Worm (Caenorhabditis elegans) whole organism, L1 larva: ENCODE measurements around the gene F22F4.4.

Experiments used
- C34B4.2 ChIP-seq: sonication (generic microtip); optimal IDR thresholded peaks from 2 replicates; lab custom pipeline; 2017; ENCODE audit warnings: mild to moderate bottlenecking, missing genetic modification characterization, missing compliant biosample characterization
- Y116A8C.19 ChIP-seq: sonication (generic microtip); optimal IDR thresholded peaks from 2 replicates; lab custom pipeline; 2016; ENCODE audit warnings: missing compliant biosample characterization, missing genetic modification characterization, borderline replicate concordance
- alr-1 ChIP-seq: fragments of 200-800 bp; sonication (Bioruptor generic); optimal IDR thresholded peaks from 2 replicates; lab custom pipeline; 2018; ENCODE audit warnings: borderline replicate concordance, mild to moderate bottlenecking, missing genetic modification characterization, missing compliant biosample characterization
- ama-1 ChIP-seq: fragments of 150-350 bp; optimal IDR thresholded peaks from 2 replicates; lab custom pipeline; 2014
- blmp-1 ChIP-seq: fragments of 150-350 bp; optimal IDR thresholded peaks from 2 replicates; lab custom pipeline; 2014; ENCODE audit warnings: missing biosample characterization, missing genetic modification characterization
- ceh-8 ChIP-seq: fragments of 200-800 bp; sonication (Bioruptor generic); optimal IDR thresholded peaks from 2 replicates; lab custom pipeline; 2018; ENCODE audit warnings: mild to moderate bottlenecking, missing genetic modification characterization, moderate library complexity, missing compliant biosample characterization
- ceh-88 ChIP-seq: fragments of 200-800 bp; sonication (Bioruptor generic); IDR thresholded peaks from 2 replicates; pipeline ENCODE4 v1.3.6; 2022; ENCODE audit warnings: missing genetic modification characterization, missing compliant biosample characterization
- ces-1 ChIP-seq: fragments of 150-350 bp; optimal IDR thresholded peaks from 2 replicates; lab custom pipeline; 2014; ENCODE audit warnings: missing biosample characterization, missing genetic modification reagents, missing genetic modification characterization
- dsc-1 ChIP-seq: sonication (generic microtip); optimal IDR thresholded peaks from 2 replicates; lab custom pipeline; 2016; ENCODE audit warnings: mild to moderate bottlenecking, missing genetic modification characterization, missing compliant biosample characterization
- efl-1 ChIP-seq, 4 experiments: fragments of 150-350 bp; optimal IDR thresholded peaks in 3 of 4; peaks in 1 of 4; 1 replicate in 1 of 4; 2 replicates in 3 of 4; lab custom pipeline; 2014; ENCODE audit warnings: missing biosample characterization in 2 of 4, missing genetic modification characterization in 2 of 4, missing genetic modification reagents in 2 of 4
- elt-2 ChIP-seq: sonication (generic microtip); optimal IDR thresholded peaks from 2 replicates; lab custom pipeline; 2016; ENCODE audit warnings: missing genetic modification characterization, mild to moderate bottlenecking, inconsistent platforms, missing compliant biosample characterization, missing genetic modification reagents
- elt-3 ChIP-seq, 6 experiments: fragments of 150-350 bp in 1 of 6; sonication (generic microtip); optimal IDR thresholded peaks; 2 replicates each; lab custom pipeline; 2017 to 2018; ENCODE audit warnings: missing biosample characterization in 6 of 6, missing genetic modification characterization in 6 of 6, inconsistent platforms in 1 of 6
- ets-5 ChIP-seq: fragments of 200-800 bp; sonication (Bioruptor generic); IDR thresholded peaks from 2 replicates; pipeline ENCODE4 v1.3.6; 2022; ENCODE audit warnings: missing genetic modification characterization, missing compliant biosample characterization
- fkh-4 ChIP-seq: sonication (generic microtip); optimal IDR thresholded peaks from 2 replicates; lab custom pipeline; 2016; ENCODE audit warnings: missing compliant biosample characterization, missing genetic modification characterization, borderline replicate concordance
- fkh-8 ChIP-seq: sonication (generic microtip); optimal IDR thresholded peaks from 2 replicates; lab custom pipeline; 2016; ENCODE audit warnings: mild to moderate bottlenecking, missing genetic modification characterization, missing compliant biosample characterization
- fos-1 ChIP-seq: fragments of 150-350 bp; optimal IDR thresholded peaks from 2 replicates; lab custom pipeline; 2014; ENCODE audit warnings: missing biosample characterization, missing genetic modification characterization
- grh-1 ChIP-seq: fragments of 200-800 bp; sonication (Bioruptor generic); IDR thresholded peaks from 2 replicates; pipeline ENCODE4 v1.3.6; 2022; ENCODE audit warnings: missing genetic modification reagents, missing genetic modification characterization, missing compliant biosample characterization
- hlh-17 ChIP-seq: fragments of 200-800 bp; sonication (Bioruptor generic); optimal IDR thresholded peaks from 2 replicates; lab custom pipeline; 2018; ENCODE audit warnings: missing genetic modification characterization, mild to moderate bottlenecking, missing compliant biosample characterization, moderate library complexity, borderline replicate concordance
- hpl-2 ChIP-seq: fragments of 150-350 bp; optimal IDR thresholded peaks from 2 replicates; lab custom pipeline; 2014; ENCODE audit warnings: missing biosample characterization, missing genetic modification reagents, missing genetic modification characterization
- lin-14 ChIP-seq: fragments of 200-800 bp; sonication (Bioruptor generic); optimal IDR thresholded peaks from 2 replicates; lab custom pipeline; 2018; ENCODE audit warnings: mild to moderate bottlenecking, missing genetic modification characterization, moderate library complexity, missing compliant biosample characterization
- lin-35 ChIP-seq, 2 experiments: fragments of 150-350 bp; optimal IDR thresholded peaks; 2 replicates each; lab custom pipeline; 2014; ENCODE audit warnings: missing biosample characterization in 2 of 2, missing genetic modification characterization in 2 of 2, missing genetic modification reagents in 2 of 2
- mdl-1 ChIP-seq, 2 experiments: fragments of 150-350 bp; optimal IDR thresholded peaks; 2 replicates each; lab custom pipeline; 2014 to 2017; ENCODE audit warnings: missing biosample characterization in 2 of 2, missing genetic modification characterization in 2 of 2, inconsistent platforms in 1 of 2
- mef-2 ChIP-seq: fragments of 150-350 bp; optimal IDR thresholded peaks from 2 replicates; lab custom pipeline; 2014; ENCODE audit warnings: missing biosample characterization, missing genetic modification characterization
- mep-1 ChIP-seq: fragments of 150-350 bp; optimal IDR thresholded peaks from 2 replicates; lab custom pipeline; 2014; ENCODE audit warnings: missing biosample characterization, missing genetic modification characterization
- nhr-11 ChIP-seq: fragments of 150-350 bp; optimal IDR thresholded peaks from 2 replicates; lab custom pipeline; 2014; ENCODE audit warnings: missing biosample characterization, missing genetic modification characterization
- nhr-20 ChIP-seq: sonication (generic microtip); optimal IDR thresholded peaks from 2 replicates; lab custom pipeline; 2016; ENCODE audit warnings: mild to moderate bottlenecking, missing genetic modification characterization, missing compliant biosample characterization
- nhr-47 ChIP-seq: sonication (generic microtip); optimal IDR thresholded peaks from 2 replicates; lab custom pipeline; 2016; ENCODE audit warnings: mild to moderate bottlenecking, missing genetic modification characterization, moderate library complexity, missing compliant biosample characterization
- nhr-71 ChIP-seq: sonication (generic microtip); optimal IDR thresholded peaks from 2 replicates; lab custom pipeline; 2016; ENCODE audit warnings: mild to moderate bottlenecking, missing genetic modification characterization, moderate library complexity, missing compliant biosample characterization
- nhr-77 ChIP-seq: fragments of 150-350 bp; optimal IDR thresholded peaks from 2 replicates; lab custom pipeline; 2014; ENCODE audit warnings: missing biosample characterization, missing genetic modification characterization
- nhr-84 ChIP-seq: sonication (generic microtip); optimal IDR thresholded peaks from 2 replicates; lab custom pipeline; 2017; ENCODE audit warnings: missing biosample characterization, missing genetic modification characterization
- nhr-85 ChIP-seq: sonication (generic microtip); peaks from one replicate; lab custom pipeline; 2016; ENCODE audit warnings: missing genetic modification characterization, inconsistent platforms, missing compliant biosample characterization
- nhr-90 ChIP-seq: sonication (generic microtip); optimal IDR thresholded peaks from 2 replicates; lab custom pipeline; 2016; ENCODE audit warnings: mild to moderate bottlenecking, missing genetic modification characterization, missing compliant biosample characterization; ENCODE audit not compliant: poor library complexity
- pag-3 ChIP-seq: sonication (generic microtip); optimal IDR thresholded peaks from 2 replicates; lab custom pipeline; 2017; ENCODE audit warnings: missing genetic modification characterization, mild to moderate bottlenecking, missing compliant biosample characterization, antibody characterized with exemption, borderline replicate concordance; ENCODE audit not compliant: insufficient read depth
- pax-3 ChIP-seq: fragments of 200-800 bp; sonication (Bioruptor generic); optimal IDR thresholded peaks from 2 replicates; lab custom pipeline; 2018; ENCODE audit warnings: mild to moderate bottlenecking, missing genetic modification characterization, moderate library complexity, missing compliant biosample characterization
- pqm-1 ChIP-seq: sonication (generic microtip); optimal IDR thresholded peaks from 3 replicates; lab custom pipeline; 2017; ENCODE audit warnings: missing biosample characterization, missing genetic modification characterization
- rnt-1 ChIP-seq: sonication (generic microtip); optimal IDR thresholded peaks from 2 replicates; lab custom pipeline; 2016; ENCODE audit warnings: mild to moderate bottlenecking, missing genetic modification characterization, moderate library complexity, missing compliant biosample characterization
- skn-1 ChIP-seq: fragments of 150-350 bp; optimal IDR thresholded peaks from 2 replicates; lab custom pipeline; 2014; ENCODE audit warnings: missing biosample characterization, missing genetic modification characterization
- swsn-7 ChIP-seq: sonication (generic microtip); optimal IDR thresholded peaks from 2 replicates; lab custom pipeline; 2016; ENCODE audit warnings: missing genetic modification characterization, missing compliant biosample characterization
- unc-130 ChIP-seq: fragments of 150-350 bp; optimal IDR thresholded peaks from 2 replicates; lab custom pipeline; 2017; ENCODE audit warnings: missing biosample characterization, missing genetic modification characterization, inconsistent platforms
- unc-98 ChIP-seq: fragments of 200-800 bp; sonication (Bioruptor generic); IDR thresholded peaks from 2 replicates; pipeline ENCODE4 v1.3.6; 2022; ENCODE audit warnings: missing genetic modification characterization, missing compliant biosample characterization
- vab-15 ChIP-seq: sonication (generic microtip); optimal IDR thresholded peaks from 2 replicates; lab custom pipeline; 2017; ENCODE audit warnings: missing genotype, mild to moderate bottlenecking, missing genetic modification characterization, missing compliant biosample characterization
- zag-1 ChIP-seq: fragments of 150-350 bp; optimal IDR thresholded peaks from 2 replicates; lab custom pipeline; 2014; ENCODE audit warnings: missing biosample characterization, missing genetic modification characterization
- ztf-4 ChIP-seq: fragments of 150-350 bp; optimal IDR thresholded peaks from 2 replicates; lab custom pipeline; 2014; ENCODE audit warnings: missing biosample characterization, missing genetic modification characterization

Gene F22F4.4

ce11 chrX:5962560-5962959, 38.8 kb downstream of the F22F4.4 start:
- TF ChIP-seq hpl-2 (GFP tag; lab: Kevin White, UChicago) (no peak), nhr-84 (no peak), efl-1 (optimal IDR thresholded peaks at IDR 0.05; lab: Kevin White, UChicago) (no peak), efl-1 (GFP tag; optimal IDR thresholded peaks at IDR 0.05 in 1 of 2; lab: Kevin White, UChicago) (peak in 1 of 2 experiments; percentile 58), lin-14 (GFP tag; lab: Kevin White, UChicago) (peak; percentile 5), C34B4.2 (tag; lab: Kevin White, UChicago) (no peak), nhr-20 (tag; lab: Kevin White, UChicago) (peak; percentile 27), pqm-1 (tag; lab: Kevin White, UChicago) (no peak), nhr-77 (tag; lab: Kevin White, UChicago) (no peak), elt-2 (peak; percentile 93), nhr-90 (peak; percentile 19), unc-98 (no peak), lin-35 (GFP tag; optimal IDR thresholded peaks at IDR 0.05; lab: Kevin White, UChicago) (no peak), alr-1 (tag; lab: Kevin White, UChicago) (no peak), ceh-8 (GFP tag; lab: Kevin White, UChicago) (no peak)

ce11 chrX:5960872-5961271, 40.5 kb downstream of the F22F4.4 start:
- no peak for TF ChIP-seq nhr-85 (tag; lab: Kevin White, UChicago)
- TF ChIP-seq elt-3 (tag; optimal IDR thresholded peaks at IDR 0.05; lab: Kevin White, UChicago), result no peak
- TF ChIP-seq hlh-17 (GFP tag; lab: Kevin White, UChicago), result no peak
- TF ChIP-seq efl-1 (optimal IDR thresholded peaks at IDR 0.05; lab: Kevin White, UChicago), result no peak
- TF ChIP-seq efl-1 (GFP tag; optimal IDR thresholded peaks at IDR 0.05 in 1 of 2; lab: Kevin White, UChicago), result peak in 1 of 2 experiments; percentile 89

- TF ChIP-seq lin-14 (GFP tag; lab: Kevin White, UChicago) (peak; percentile 4), nhr-71 (tag; lab: Kevin White, UChicago) (no peak)
Measured at ce11 chrX:5958815-5959214, 42.5 kb downstream of the F22F4.4 start, which contains the start of gene R07E4.1. TSS of gene R07E4.1 (plus strand) at chrX:5959115.

- no peak for TF ChIP-seq skn-1 (tag; lab: Kevin White, UChicago)
- TF ChIP-seq pqm-1 (tag; lab: Kevin White, UChicago), result no peak
- TF ChIP-seq C34B4.2 (tag; lab: Kevin White, UChicago), result no peak
- TF ChIP-seq nhr-47, result no peak
- TF ChIP-seq fos-1 (tag; lab: Kevin White, UChicago), result no peak
- no peak for TF ChIP-seq fkh-4 (tag; lab: Kevin White, UChicago)
- TF ChIP-seq nhr-77 (tag; lab: Kevin White, UChicago), result no peak
- no peak for TF ChIP-seq nhr-11 (tag; lab: Kevin White, UChicago)
- TF ChIP-seq mep-1, result no peak
- no peak for TF ChIP-seq dsc-1 (tag; lab: Kevin White, UChicago)
- TF ChIP-seq lin-35 (GFP tag; optimal IDR thresholded peaks at IDR 0.05; lab: Kevin White, UChicago), result no peak
- TF ChIP-seq ztf-4 (tag; lab: Kevin White, UChicago), result no peak
- no peak for TF ChIP-seq ama-1 (lab: Kevin White, UChicago)
- TF ChIP-seq fkh-8, result no peak
- TF ChIP-seq pax-3, result no peak
- TF ChIP-seq elt-2, result no peak
- no peak for TF ChIP-seq ets-5
- no peak for TF ChIP-seq mef-2 (tag; lab: Kevin White, UChicago)
Measured at ce11 chrX:5956130-5956529, 45.2 kb downstream of the F22F4.4 start.

- TF ChIP-seq nhr-84 (no peak), nhr-11 (tag; lab: Kevin White, UChicago) (no peak), mdl-1 (tag; optimal IDR thresholded peaks at IDR 0.05; lab: Kevin White, UChicago) (peak in 1 of 2 experiments; percentile 76), hpl-2 (GFP tag; lab: Kevin White, UChicago) (no peak), ztf-4 (tag; lab: Kevin White, UChicago) (peak; percentile 0), ces-1 (GFP tag; lab: Kevin White, UChicago) (no peak), pag-3 (tag; lab: Kevin White, UChicago) (no peak), ceh-88 (0 out of 2 replicates have a peak, but pooled peaks have one; percentile 31), unc-130 (tag; lab: Kevin White, UChicago) (peak; percentile 91), blmp-1 (tag; lab: Kevin White, UChicago) (peak; percentile 61), grh-1 (GFP tag; lab: Robert Waterston, UW) (no peak), fos-1 (tag; lab: Kevin White, UChicago) (no peak), ama-1 (lab: Kevin White, UChicago) (no peak), zag-1 (tag; lab: Kevin White, UChicago) (no peak), vab-15 (tag; lab: Kevin White, UChicago) (no peak), swsn-7 (peak; percentile 67), nhr-90 (peak; percentile 75), rnt-1 (tag; lab: Kevin White, UChicago) (no peak), Y116A8C.19 (tag; lab: Kevin White, UChicago) (no peak)
Measured at ce11 chrX:5953174-5953573, 48.2 kb downstream of the F22F4.4 start, which contains the start of the genes R07E4.5 and R07E4.3. TSS of gene R07E4.5 (minus strand) at chrX:5953174. TSS of gene R07E4.3 (plus strand) at chrX:5953458.
